Fruit fly (Drosophila melanogaster) whole organism, embryonic: ENCODE data around the gene SmydA-2.

Source experiments
- Adf1 ChIP-seq: fragments of 200-800 bp; sonication (Bioruptor generic); IDR thresholded peaks from 2 replicates; pipeline ENCODE4 v1.3.6; 2022; ENCODE audit warnings: missing biosample characterization, missing genetic modification characterization
- Awh ChIP-seq: fragments of 200-800 bp; sonication (Bioruptor generic); IDR thresholded peaks from 2 replicates; pipeline ENCODE4, ENCODE4 v1.3.6; 2022; ENCODE audit warnings: missing biosample characterization, missing genetic modification characterization
- BEAF-32 ChIP-seq: fragments of 200-800 bp; sonication (Bioruptor generic); optimal IDR thresholded peaks from 3 replicates; lab custom pipeline; 2017; ENCODE audit warnings: missing biosample characterization, missing genetic modification characterization, mild to moderate bottlenecking, moderate library complexity, missing genetic modification reagents
- CG10267 ChIP-seq: fragments of 200-800 bp; sonication (Bioruptor generic); optimal IDR thresholded peaks from 2 replicates; lab custom pipeline; 2018; ENCODE audit warnings: missing biosample characterization, mild to moderate bottlenecking, missing genetic modification characterization, moderate library complexity
- CG11247 ChIP-seq: fragments of 200-800 bp; sonication (Bioruptor generic); IDR thresholded peaks from 2 replicates; pipeline ENCODE4 v1.3.6; 2022; ENCODE audit warnings: missing biosample characterization, missing genetic modification characterization
- CG12104 ChIP-seq: fragments of 200-800 bp; sonication (Bioruptor generic); optimal IDR thresholded peaks from 3 replicates; lab custom pipeline; 2016; ENCODE audit warnings: missing biosample characterization, missing genetic modification characterization
- CG12391 ChIP-seq: fragments of 200-800 bp; sonication (Bioruptor generic); optimal IDR thresholded peaks from 3 replicates; lab custom pipeline; 2018; ENCODE audit warnings: missing biosample characterization, mild to moderate bottlenecking, missing genetic modification characterization, moderate library complexity
- CG14965 ChIP-seq: fragments of 200-800 bp; sonication (Bioruptor generic); optimal IDR thresholded peaks from 2 replicates; lab custom pipeline; 2016; ENCODE audit warnings: missing biosample characterization, missing genetic modification characterization, borderline replicate concordance
- CG15514 ChIP-seq: fragments of 200-800 bp; sonication (Bioruptor generic); optimal IDR thresholded peaks from 3 replicates; lab custom pipeline; 2017; ENCODE audit warnings: missing biosample characterization, missing genetic modification characterization, mild to moderate bottlenecking, moderate library complexity, missing genetic modification reagents
- CG1603 ChIP-seq: fragments of 200-800 bp; sonication (Bioruptor generic); optimal IDR thresholded peaks from 2 replicates; lab custom pipeline; 2019; ENCODE audit warnings: missing biosample characterization, mild to moderate bottlenecking, missing genetic modification characterization, moderate library complexity
- CG16815 ChIP-seq: fragments of 200-800 bp; sonication (Bioruptor generic); optimal IDR thresholded peaks from 3 replicates; lab custom pipeline; 2017; ENCODE audit warnings: missing biosample characterization, mild to moderate bottlenecking, missing genetic modification characterization
- CG17361 ChIP-seq: fragments of 200-800 bp; sonication (Bioruptor generic); IDR thresholded peaks from 3 replicates; pipeline ENCODE4 v1.3.6; 2022; ENCODE audit warnings: missing biosample characterization, missing genetic modification characterization
- CG18011 ChIP-seq: fragments of 200-800 bp; sonication (Bioruptor generic); optimal IDR thresholded peaks from 2 replicates; lab custom pipeline; 2017; ENCODE audit warnings: missing biosample characterization, missing genetic modification characterization, mild to moderate bottlenecking, moderate library complexity, missing genotype
- CG33557 ChIP-seq: fragments of 200-800 bp; sonication (Bioruptor generic); optimal IDR thresholded peaks from 2 replicates; lab custom pipeline; 2019; ENCODE audit warnings: missing biosample characterization, mild to moderate bottlenecking, missing genetic modification characterization, moderate library complexity
- CG42726 ChIP-seq: fragments of 200-800 bp; sonication (Bioruptor generic); IDR thresholded peaks from 2 replicates; pipeline ENCODE4 v1.3.6; 2022; ENCODE audit warnings: missing biosample characterization, missing genetic modification characterization; ENCODE audit not compliant: partially characterized antibody
- CG4328 ChIP-seq: fragments of 200-800 bp; sonication (Bioruptor generic); optimal IDR thresholded peaks from 3 replicates; lab custom pipeline; 2017; ENCODE audit warnings: missing biosample characterization, missing genetic modification reagents, missing genetic modification characterization
- CG4360 ChIP-seq: fragments of 200-800 bp; sonication (Bioruptor generic); IDR thresholded peaks from 2 replicates; pipeline ENCODE4 v1.3.6; 2022; ENCODE audit warnings: missing biosample characterization, missing genetic modification characterization
- CG6175 ChIP-seq: fragments of 200-800 bp; sonication (Bioruptor generic); IDR thresholded peaks from 3 replicates; pipeline ENCODE4 v1.3.6; 2022; ENCODE audit warnings: missing biosample characterization, missing genetic modification characterization
- CG6765 ChIP-seq: fragments of 200-800 bp; sonication (Bioruptor generic); optimal IDR thresholded peaks from 3 replicates; lab custom pipeline; 2017; ENCODE audit warnings: missing biosample characterization, mild to moderate bottlenecking, missing genetic modification characterization
- Camta ChIP-seq: fragments of 200-800 bp; sonication (Bioruptor generic); optimal IDR thresholded peaks from 2 replicates; lab custom pipeline; 2016; ENCODE audit warnings: missing biosample characterization, missing genetic modification characterization
- ERR ChIP-seq: fragments of 200-800 bp; sonication (Bioruptor generic); optimal IDR thresholded peaks from 2 replicates; lab custom pipeline; 2016; ENCODE audit warnings: missing biosample characterization, missing genetic modification characterization
- Eip74EF ChIP-seq, 2 experiments: fragments of 200-800 bp in 1 of 2; fragments of >200 bp in 1 of 2; sonication (Bioruptor generic) in 1 of 2; optimal IDR thresholded peaks; 2 replicates each; lab custom pipeline; 2017 to 2019; ENCODE audit warnings: missing biosample characterization in 2 of 2, missing genetic modification characterization in 2 of 2, mild to moderate bottlenecking in 1 of 2, moderate library complexity in 1 of 2
- Fer1 ChIP-seq: fragments of 200-800 bp; sonication (Bioruptor generic); optimal IDR thresholded peaks from 2 replicates; lab custom pipeline; 2017; ENCODE audit warnings: missing biosample characterization, mild to moderate bottlenecking, missing genetic modification characterization
- HLH3B ChIP-seq: fragments of 200-800 bp; sonication (Bioruptor generic); IDR thresholded peaks from 2 replicates; pipeline ENCODE4 v1.3.6; 2022; ENCODE audit warnings: missing biosample characterization, missing genetic modification characterization
- Lhr ChIP-seq: fragments of 200-800 bp; sonication (Bioruptor generic); optimal IDR thresholded peaks from 3 replicates; lab custom pipeline; 2017; ENCODE audit warnings: mild to moderate bottlenecking, missing biosample characterization, missing genetic modification reagents, missing genetic modification characterization
- Lpt ChIP-seq: fragments of >200 bp; optimal IDR thresholded peaks from 2 replicates; lab custom pipeline; 2018; ENCODE audit warnings: missing biosample characterization, missing genetic modification characterization
- Med ChIP-seq: fragments of 200-800 bp; sonication (Bioruptor generic); peaks from one replicate; lab custom pipeline; 2016; ENCODE audit warnings: missing biosample characterization, missing genetic modification characterization, mild to moderate bottlenecking, inconsistent platforms, moderate library complexity
- NFAT ChIP-seq: fragments of 200-800 bp; sonication (Bioruptor generic); IDR thresholded peaks from 2 replicates; pipeline ENCODE4 v1.3.6; 2022; ENCODE audit warnings: missing biosample characterization, missing genetic modification characterization
- Rfx ChIP-seq: fragments of 200-800 bp; sonication (Bioruptor generic); IDR thresholded peaks from 2 replicates; pipeline ENCODE4 v1.3.6; 2022; ENCODE audit warnings: missing biosample characterization, missing genetic modification characterization
- Ssrp ChIP-seq: fragments of 200-800 bp; sonication (Bioruptor generic); optimal IDR thresholded peaks from 2 replicates; lab custom pipeline; 2018; ENCODE audit warnings: missing biosample characterization, mild to moderate bottlenecking, missing genetic modification characterization, moderate library complexity
- Stat92E ChIP-seq, 3 experiments: fragments of >200 bp in 2 of 3; fragments of 200-800 bp in 1 of 3; sonication (Bioruptor generic) in 1 of 3; optimal IDR thresholded peaks; 2 replicates each; lab custom pipeline; 2017 to 2019; ENCODE audit warnings: missing biosample characterization in 3 of 3, missing genetic modification characterization in 3 of 3, mild to moderate bottlenecking in 1 of 3, moderate library complexity in 1 of 3
- Trl ChIP-seq, 3 experiments: fragments of >200 bp in 2 of 3; fragments of 200-800 bp in 1 of 3; sonication (Bioruptor generic) in 1 of 3; optimal IDR thresholded peaks; 2 replicates in 1 of 3; 3 replicates in 2 of 3; lab custom pipeline; 2016 to 2017; ENCODE audit warnings: missing biosample characterization in 1 of 3, missing genetic modification characterization in 1 of 3
- Usf ChIP-seq: fragments of 200-800 bp; sonication (Bioruptor generic); optimal IDR thresholded peaks from 2 replicates; lab custom pipeline; 2017; ENCODE audit warnings: missing genotype, missing biosample characterization, missing genetic modification characterization
- br ChIP-seq: fragments of >200 bp; optimal IDR thresholded peaks from 2 replicates; lab custom pipeline; 2017
- bsh ChIP-seq, 2 experiments: fragments of 200-800 bp; sonication (Bioruptor generic); optimal IDR thresholded peaks; 2 replicates each; lab custom pipeline; 2017 to 2018; ENCODE audit warnings: mild to moderate bottlenecking in 2 of 2, missing biosample characterization in 2 of 2, missing genetic modification characterization in 2 of 2, moderate library complexity in 1 of 2
- chinmo ChIP-seq: fragments of 200-800 bp; sonication (Bioruptor generic); IDR thresholded peaks from 4 replicates; pipeline ENCODE4 v1.3.6; 2022; ENCODE audit warnings: missing biosample characterization, missing genetic modification characterization; ENCODE audit not compliant: partially characterized antibody
- crc ChIP-seq: fragments of 200-800 bp; sonication (Bioruptor generic); optimal IDR thresholded peaks from 2 replicates; lab custom pipeline; 2016; ENCODE audit warnings: missing biosample characterization, missing genetic modification characterization
- cwo ChIP-seq: fragments of 200-800 bp; sonication (Bioruptor generic); optimal IDR thresholded peaks from 3 replicates; lab custom pipeline; 2017; ENCODE audit warnings: missing biosample characterization, missing genetic modification characterization, mild to moderate bottlenecking, moderate library complexity, missing genetic modification reagents
- en ChIP-seq: fragments of 200-800 bp; sonication (Bioruptor generic); optimal IDR thresholded peaks from 2 replicates; lab custom pipeline; 2016; ENCODE audit warnings: missing biosample characterization, missing genetic modification characterization
- ewg ChIP-seq: fragments of 200-800 bp; sonication (Bioruptor generic); optimal IDR thresholded peaks from 3 replicates; lab custom pipeline; 2017; ENCODE audit warnings: mild to moderate bottlenecking, missing biosample characterization, missing genetic modification reagents, missing genetic modification characterization
- eyg ChIP-seq: fragments of 200-800 bp; sonication (Bioruptor generic); optimal IDR thresholded peaks from 3 replicates; lab custom pipeline; 2016; ENCODE audit warnings: missing biosample characterization, missing genetic modification characterization
- fru ChIP-seq: fragments of >200 bp; optimal IDR thresholded peaks from 2 replicates; lab custom pipeline; 2017
- fu2 ChIP-seq: fragments of 200-800 bp; sonication (Bioruptor generic); optimal IDR thresholded peaks from 2 replicates; lab custom pipeline; 2016; ENCODE audit warnings: missing biosample characterization, missing genetic modification characterization
- gsb-n ChIP-seq: fragments of 200-800 bp; sonication (Bioruptor generic); optimal IDR thresholded peaks from 3 replicates; lab custom pipeline; 2018; ENCODE audit warnings: missing biosample characterization, mild to moderate bottlenecking, missing genetic modification characterization
- jing ChIP-seq: fragments of 200-800 bp; sonication (Bioruptor generic); optimal IDR thresholded peaks from 2 replicates; lab custom pipeline; 2018; ENCODE audit warnings: missing biosample characterization, mild to moderate bottlenecking, missing genetic modification characterization
- luna ChIP-seq: fragments of 200-800 bp; sonication (Bioruptor generic); optimal IDR thresholded peaks from 2 replicates; lab custom pipeline; 2016; ENCODE audit warnings: missing biosample characterization, missing genetic modification characterization
- mam ChIP-seq: fragments of 200-800 bp; sonication (Bioruptor generic); optimal IDR thresholded peaks from 3 replicates; lab custom pipeline; 2016; ENCODE audit warnings: missing biosample characterization, missing genetic modification characterization
- ranshi ChIP-seq: fragments of 200-800 bp; sonication (Bioruptor generic); IDR thresholded peaks from 2 replicates; pipeline ENCODE4 v1.3.6; 2022; ENCODE audit warnings: missing biosample characterization, missing genetic modification characterization
- scrt ChIP-seq: fragments of 200-800 bp; sonication (Bioruptor generic); optimal IDR thresholded peaks from 2 replicates; lab custom pipeline; 2018; ENCODE audit warnings: missing biosample characterization, mild to moderate bottlenecking, missing genetic modification characterization, moderate library complexity
- sob ChIP-seq: fragments of 200-800 bp; sonication (Bioruptor generic); IDR thresholded peaks from 2 replicates; pipeline ENCODE4 v1.3.6; 2022; ENCODE audit warnings: missing biosample characterization, missing genetic modification characterization
- z ChIP-seq: fragments of 200-800 bp; sonication (Bioruptor generic); IDR thresholded peaks from 3 replicates; pipeline ENCODE4 v1.3.6; 2022; ENCODE audit warnings: missing biosample characterization, missing genetic modification characterization

Gene SmydA-2

dm6 chr3L:19018440-19018839 lies 15.4 kb upstream of the SmydA-2 start (continued):
- no peak for TF ChIP-seq CG42726 (GFP tag; lab: Robert Waterston, UW)
- TF ChIP-seq jing (GFP tag; lab: Kevin White, UChicago): no peak
- no peak for TF ChIP-seq sob (GFP tag; lab: Robert Waterston, UW)
- TF ChIP-seq Usf (GFP tag; lab: Kevin White, UChicago): no peak
- no peak for TF ChIP-seq z (GFP tag; lab: Robert Waterston, UW)
- TF ChIP-seq ranshi (GFP tag; lab: Robert Waterston, UW): peak; percentile 23; the same call in 1 of the 2 replicates
- no peak for TF ChIP-seq BEAF-32 (GFP tag; lab: Kevin White, UChicago)
- TF ChIP-seq crc: no peak
- TF ChIP-seq fu2 (GFP tag; lab: Kevin White, UChicago): no peak
- no peak for TF ChIP-seq Lpt
- TF ChIP-seq eyg (GFP tag; lab: Kevin White, UChicago): no peak
- no peak for TF ChIP-seq CG15514 (GFP tag; lab: Kevin White, UChicago)
- TF ChIP-seq gsb-n (tag; lab: Kevin White, UChicago): no peak
- TF ChIP-seq CG12391: no peak
- no peak for TF ChIP-seq CG16815 (GFP tag; lab: Kevin White, UChicago)
- no peak for TF ChIP-seq CG4328 (GFP tag; lab: Kevin White, UChicago)
- TF ChIP-seq ewg (GFP tag; lab: Kevin White, UChicago): no peak
- TF ChIP-seq Trl (optimal IDR thresholded peaks at IDR 0.05; lab: Kevin White, UChicago): no peak
- TF ChIP-seq Trl (GFP tag; optimal IDR thresholded peaks at IDR 0.05; lab: Kevin White, UChicago): no peak
- no peak for TF ChIP-seq en (GFP tag; lab: Kevin White, UChicago)
- TF ChIP-seq Camta (GFP tag; lab: Kevin White, UChicago): no peak
- no peak for TF ChIP-seq CG33557 (GFP tag; lab: Kevin White, UChicago)
- TF ChIP-seq mam (GFP tag; lab: Kevin White, UChicago): peak; percentile 31
- peak; percentile 34; the same call in 1 of the 2 replicates for TF ChIP-seq HLH3B (GFP tag; lab: Robert Waterston, UW)
- TF ChIP-seq bsh (GFP tag; optimal IDR thresholded peaks at IDR 0.05; lab: Kevin White, UChicago): no peak
- no peak for TF ChIP-seq CG17361 (GFP tag; lab: Robert Waterston, UW)
- TF ChIP-seq Fer1: no peak
- TF ChIP-seq CG6765 (GFP tag; lab: Kevin White, UChicago): no peak
- TF ChIP-seq Lhr (GFP tag; lab: Kevin White, UChicago): no peak
- no peak for TF ChIP-seq br (lab: Kevin White, UChicago)
- no peak for TF ChIP-seq ERR (GFP tag; lab: Kevin White, UChicago)
- no peak for TF ChIP-seq Ssrp (tag; lab: Kevin White, UChicago)
- no peak for TF ChIP-seq Adf1 (GFP tag; lab: Robert Waterston, UW)
- TF ChIP-seq Stat92E (GFP tag; optimal IDR thresholded peaks at IDR 0.05; lab: Kevin White, UChicago): no peak
- no peak for TF ChIP-seq scrt
- TF ChIP-seq CG10267 (tag; lab: Kevin White, UChicago): no peak
- no peak for TF ChIP-seq fru (lab: Kevin White, UChicago)
- peak; percentile 46; the same call in 1 of the 2 replicates for TF ChIP-seq Rfx (GFP tag; lab: Robert Waterston, UW)
- TF ChIP-seq CG18011 (GFP tag; lab: Kevin White, UChicago): no peak
- TF ChIP-seq cwo (GFP tag; lab: Kevin White, UChicago): peak; percentile 77

dm6 chr3L:19016805-19017161 lies 13.7 kb upstream of the SmydA-2 start:
- TF ChIP-seq NFAT (GFP tag; lab: Robert Waterston, UW) (no peak), CG1603 (tag; lab: Kevin White, UChicago) (no peak), CG11247 (GFP tag; lab: Robert Waterston, UW) (0 out of 2 replicates have a peak, but pooled peaks have one; percentile 6), chinmo (GFP tag; lab: Robert Waterston, UW) (peak; percentile 72; the same call in 2 of the 4 replicates), Med (peak; percentile 46), CG6175 (GFP tag; lab: Robert Waterston, UW) (peak; percentile 61; the same call in 2 of the 3 replicates), CG14965 (GFP tag; lab: Kevin White, UChicago) (no peak), luna (GFP tag; lab: Kevin White, UChicago) (no peak), CG4360 (GFP tag; lab: Robert Waterston, UW) (peak; percentile 81), CG12104 (GFP tag; lab: Kevin White, UChicago) (peak; percentile 23), Eip74EF (GFP tag; optimal IDR thresholded peaks at IDR 0.05; lab: Kevin White, UChicago) (peak in 1 of 2 experiments; percentile 44), Awh (peak; percentile 80)
